Worm (Caenorhabditis elegans): ENCODE results near the gene msrp-5.

Gene msrp-5

DNA sequence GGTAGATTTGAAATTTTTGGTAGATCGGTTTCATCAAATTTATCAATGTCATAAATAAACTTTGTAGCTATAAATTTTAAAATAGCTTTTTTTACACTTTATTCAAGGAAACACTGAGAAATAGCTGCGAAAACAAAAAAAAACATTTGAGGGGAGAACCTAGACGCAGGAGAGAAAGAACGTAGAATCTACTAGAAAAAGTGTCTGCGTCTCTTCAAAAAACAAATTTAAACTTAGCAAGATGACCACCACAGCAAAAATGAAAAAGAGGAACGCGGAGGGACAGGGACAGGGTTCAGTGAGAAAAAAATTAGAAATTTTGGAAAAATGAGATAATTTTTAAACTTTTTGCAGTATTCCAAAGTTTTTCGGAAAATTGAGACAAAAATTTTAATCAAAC is 32.3 kb downstream of the msrp-5 start:
- TF ChIP-seq lin-35 (GFP tag; optimal IDR thresholded peaks at IDR 0.05) (no peak), hmg-1.2 (GFP tag; IDR thresholded peaks at IDR 0.05) (peak; percentile 28; the same call in 1 of the 2 replicates), C06A6.2 (GFP tag; conservative IDR thresholded peaks at IDR 0.05) (0 out of 2 replicates have a peak, but pooled peaks have one; percentile 16), pbrm-1 (GFP tag; IDR thresholded peaks at IDR 0.05) (no peak), hlh-12 (tag; optimal IDR thresholded peaks at IDR 0.05) (no peak)

- TF ChIP-seq mes-4 (tag; optimal IDR thresholded peaks at IDR 0.05) (no peak), tlf-1 (GFP tag; optimal IDR thresholded peaks at IDR 0.05) (no peak), F23B12.7 (tag; optimal IDR thresholded peaks at IDR 0.05; ENCODE audit: insufficient read depth) (no peak), ztf-22 (GFP tag; optimal IDR thresholded peaks at IDR 0.05) (no peak), Y67H2A.10 (GFP tag; conservative IDR thresholded peaks at IDR 0.05) (no peak), snpc-1.3 (tag; optimal IDR thresholded peaks at IDR 0.05; ENCODE audit: insufficient read depth) (no peak), aptf-3 (GFP tag; IDR thresholded peaks at IDR 0.05) (no peak), tbx-9 (tag; optimal IDR thresholded peaks at IDR 0.05; ENCODE audit: borderline replicate concordance) (no peak), attf-3 (GFP tag; conservative IDR thresholded peaks at IDR 0.05) (no peak), K11D2.4 (GFP tag; IDR thresholded peaks at IDR 0.05) (no peak), T07F8.4 (tag; optimal IDR thresholded peaks at IDR 0.05) (no peak), hlh-26 (GFP tag; conservative IDR thresholded peaks at IDR 0.05) (no peak), nhr-27 (tag; optimal IDR thresholded peaks at IDR 0.05) (no peak), madf-8 (GFP tag; conservative IDR thresholded peaks at IDR 0.05) (no peak), let-607 (tag; optimal IDR thresholded peaks at IDR 0.05) (no peak)
These were observed 32.8 kb downstream of the msrp-5 start, which contains the start of the genes F22E5.13 and F22E5.6 for ce11 chrII:2649539-2649938. F22E5.13 (minus strand) TSS chrII:2649639. F22E5.6 (plus strand) TSS chrII:2649835.

DNA sequence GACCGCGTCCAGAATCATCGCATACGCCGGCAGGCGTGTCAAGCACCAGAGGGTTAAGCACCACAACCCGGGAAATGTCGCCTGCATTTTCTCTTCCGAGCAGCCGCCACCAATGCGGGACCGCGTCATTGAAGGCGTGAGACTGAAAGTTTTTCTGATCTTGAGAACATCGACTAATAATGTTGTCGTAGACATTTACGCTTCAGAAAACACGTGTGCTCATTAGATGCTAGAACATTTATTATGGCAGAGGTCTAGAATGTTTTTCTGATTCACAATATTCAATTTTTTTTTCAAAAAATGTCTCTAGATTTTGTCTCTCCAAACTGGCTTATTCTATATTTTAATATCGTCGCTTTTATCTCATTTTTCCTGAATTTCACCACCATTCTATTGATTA is 39.9 kb downstream of the msrp-5 start, which contains the start of gene sri-47:
sri-47 (plus strand) TSS at position 301 of the 400 bp plus-strand sequence.
- no peak for TF ChIP-seq zim-3 (tag; optimal IDR thresholded peaks at IDR 0.05)
- no peak for TF ChIP-seq ZK185.1 (tag; optimal IDR thresholded peaks at IDR 0.05; ENCODE audit: poor library complexity, severe bottlenecking)
- 0 out of 2 replicates have a peak, but pooled peaks have one; percentile 37 for TF ChIP-seq zfh-2 (GFP tag; conservative IDR thresholded peaks at IDR 0.05)

DNA sequence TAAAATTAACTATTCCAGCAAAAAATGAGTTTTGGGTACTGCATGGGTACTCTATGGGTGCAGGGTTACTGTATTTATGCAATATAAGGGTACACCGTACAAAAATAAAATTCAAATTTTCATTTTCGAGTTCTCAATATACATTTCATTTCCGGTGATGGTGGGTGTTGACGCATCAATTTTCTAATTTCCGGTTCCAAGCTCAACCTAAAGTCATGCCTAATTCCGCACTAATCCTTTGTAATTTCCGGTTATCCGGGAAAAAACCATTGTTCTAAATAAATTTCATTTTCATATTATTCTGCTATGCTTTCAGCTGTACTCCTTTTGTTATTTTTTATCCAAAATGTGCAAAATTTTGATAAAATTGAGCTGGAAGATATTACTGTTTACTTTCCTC is 42.6 kb downstream of the msrp-5 start, which contains the start of gene gcy-21:
gcy-21 (plus strand) TSS at position 301 of the 400 bp plus-strand sequence.
- no peak for TF ChIP-seq ceh-40 (GFP tag; IDR thresholded peaks at IDR 0.05)
- no peak for TF ChIP-seq snpc-3.4 (tag; optimal IDR thresholded peaks at IDR 0.05)
- TF ChIP-seq zim-3 (tag; optimal IDR thresholded peaks at IDR 0.05), result no peak
- TF ChIP-seq attf-3 (GFP tag; conservative IDR thresholded peaks at IDR 0.05), result no peak
- TF ChIP-seq tbx-9 (tag; optimal IDR thresholded peaks at IDR 0.05; ENCODE audit: borderline replicate concordance), result no peak
- no peak for TF ChIP-seq gei-17 (GFP tag; optimal IDR thresholded peaks at IDR 0.05)
- TF ChIP-seq T07F8.4 (tag; optimal IDR thresholded peaks at IDR 0.05), result no peak
- no peak for TF ChIP-seq attf-5 (GFP tag; optimal IDR thresholded peaks at IDR 0.05)
- TF ChIP-seq nhr-27 (tag; optimal IDR thresholded peaks at IDR 0.05), result no peak
- TF ChIP-seq F55B11.4 (tag; optimal IDR thresholded peaks at IDR 0.05; ENCODE audit: borderline replicate concordance, insufficient read depth), result no peak
- no peak for TF ChIP-seq hsf-1 (GFP tag; IDR thresholded peaks at IDR 0.05)
- no peak for TF ChIP-seq Y95B8A.8 (GFP tag; IDR thresholded peaks at IDR 0.05)
- TF ChIP-seq cebp-2 (GFP tag; IDR thresholded peaks at IDR 0.05), result no peak
- no peak for TF ChIP-seq bed-2 (GFP tag; IDR thresholded peaks at IDR 0.05)
- TF ChIP-seq aptf-2 (GFP tag; conservative IDR thresholded peaks at IDR 0.05), result no peak
- no peak for TF ChIP-seq nfya-1 (tag; optimal IDR thresholded peaks at IDR 0.05; ENCODE audit: borderline replicate concordance, insufficient read depth)
